Worm (Caenorhabditis elegans) whole organism, L1 larva: ENCODE data around the gene C31G12.4.

Source experiments
- C04F5.9 ChIP-seq: sonication (generic microtip); optimal IDR thresholded peaks from 2 replicates; lab custom pipeline; 2016; ENCODE audit warnings: missing genetic modification characterization, missing compliant biosample characterization
- C16A3.4 ChIP-seq: fragments of 150-350 bp; optimal IDR thresholded peaks from 2 replicates; lab custom pipeline; 2014; ENCODE audit warnings: missing biosample characterization, missing genetic modification characterization
- C34B4.2 ChIP-seq: sonication (generic microtip); optimal IDR thresholded peaks from 2 replicates; lab custom pipeline; 2017; ENCODE audit warnings: mild to moderate bottlenecking, missing genetic modification characterization, missing compliant biosample characterization
- F16B12.6 ChIP-seq: fragments of 150-350 bp; optimal IDR thresholded peaks from 2 replicates; lab custom pipeline; 2014; ENCODE audit warnings: missing biosample characterization, missing genetic modification characterization
- Y116A8C.19 ChIP-seq: sonication (generic microtip); optimal IDR thresholded peaks from 2 replicates; lab custom pipeline; 2016; ENCODE audit warnings: missing compliant biosample characterization, missing genetic modification characterization, borderline replicate concordance
- alr-1 ChIP-seq: fragments of 200-800 bp; sonication (Bioruptor generic); optimal IDR thresholded peaks from 2 replicates; lab custom pipeline; 2018; ENCODE audit warnings: borderline replicate concordance, mild to moderate bottlenecking, missing genetic modification characterization, missing compliant biosample characterization
- aly-2 ChIP-seq: fragments of 150-350 bp; optimal IDR thresholded peaks from 2 replicates; lab custom pipeline; 2014; ENCODE audit warnings: missing biosample characterization, missing genetic modification characterization
- blmp-1 ChIP-seq: fragments of 150-350 bp; optimal IDR thresholded peaks from 2 replicates; lab custom pipeline; 2014; ENCODE audit warnings: missing biosample characterization, missing genetic modification characterization
- ceh-82 ChIP-seq, 3 experiments: fragments of 150-350 bp in 1 of 3; sonication (generic microtip) in 2 of 3; optimal IDR thresholded peaks; 2 replicates each; lab custom pipeline; 2014 to 2017; ENCODE audit warnings: missing biosample characterization in 3 of 3, missing genetic modification characterization in 3 of 3
- ces-1 ChIP-seq: fragments of 150-350 bp; optimal IDR thresholded peaks from 2 replicates; lab custom pipeline; 2014; ENCODE audit warnings: missing biosample characterization, missing genetic modification reagents, missing genetic modification characterization
- dsc-1 ChIP-seq: sonication (generic microtip); optimal IDR thresholded peaks from 2 replicates; lab custom pipeline; 2016; ENCODE audit warnings: mild to moderate bottlenecking, missing genetic modification characterization, missing compliant biosample characterization
- efl-3 ChIP-seq: fragments of 200-800 bp; sonication (Bioruptor generic); optimal IDR thresholded peaks from 2 replicates; lab custom pipeline; 2018; ENCODE audit warnings: mild to moderate bottlenecking, missing genetic modification characterization, missing compliant biosample characterization
- egl-13 ChIP-seq: sonication (generic microtip); optimal IDR thresholded peaks from 2 replicates; lab custom pipeline; 2016; ENCODE audit warnings: missing genotype, missing genetic modification reagents, missing genetic modification characterization, missing compliant biosample characterization
- egl-27 ChIP-seq, 2 experiments: fragments of 150-350 bp in 1 of 2; sonication (generic microtip); optimal IDR thresholded peaks; 3 replicates each; lab custom pipeline; 2017 to 2018; ENCODE audit warnings: missing biosample characterization in 2 of 2, missing genetic modification characterization in 2 of 2, missing genetic modification reagents in 2 of 2
- elt-2 ChIP-seq: sonication (generic microtip); optimal IDR thresholded peaks from 2 replicates; lab custom pipeline; 2016; ENCODE audit warnings: missing genetic modification characterization, mild to moderate bottlenecking, inconsistent platforms, missing compliant biosample characterization, missing genetic modification reagents
- elt-3 ChIP-seq, 6 experiments: fragments of 150-350 bp in 1 of 6; sonication (generic microtip); optimal IDR thresholded peaks; 2 replicates each; lab custom pipeline; 2017 to 2018; ENCODE audit warnings: missing biosample characterization in 6 of 6, missing genetic modification characterization in 6 of 6, inconsistent platforms in 1 of 6
- fkh-10 ChIP-seq: sonication (generic microtip); optimal IDR thresholded peaks from 2 replicates; lab custom pipeline; 2017; ENCODE audit warnings: missing biosample characterization, missing genetic modification reagents, missing genetic modification characterization
- fkh-4 ChIP-seq: sonication (generic microtip); optimal IDR thresholded peaks from 2 replicates; lab custom pipeline; 2016; ENCODE audit warnings: missing compliant biosample characterization, missing genetic modification characterization, borderline replicate concordance
- jun-1 ChIP-seq: fragments of 150-350 bp; optimal IDR thresholded peaks from 2 replicates; lab custom pipeline; 2014; ENCODE audit warnings: missing biosample characterization, missing genetic modification reagents, missing genetic modification characterization
- lin-13 ChIP-seq: fragments of 150-350 bp; optimal IDR thresholded peaks from 2 replicates; lab custom pipeline; 2014; ENCODE audit warnings: missing biosample characterization, missing genetic modification reagents, missing genetic modification characterization
- lin-15B ChIP-seq: fragments of 150-350 bp; sonication (generic microtip); optimal IDR thresholded peaks from 3 replicates; lab custom pipeline; 2014; ENCODE audit warnings: missing biosample characterization, missing genetic modification characterization
- lin-39 ChIP-seq: fragments of 150-350 bp; optimal IDR thresholded peaks from 2 replicates; lab custom pipeline; 2014; ENCODE audit warnings: missing biosample characterization, missing genetic modification reagents, missing genetic modification characterization
- mab-9 ChIP-seq: fragments of 200-800 bp; sonication (Bioruptor generic); IDR thresholded peaks from 2 replicates; pipeline ENCODE4 v1.3.6; 2022; ENCODE audit warnings: missing genetic modification reagents, missing genetic modification characterization, missing compliant biosample characterization
- mep-1 ChIP-seq: fragments of 150-350 bp; optimal IDR thresholded peaks from 2 replicates; lab custom pipeline; 2014; ENCODE audit warnings: missing biosample characterization, missing genetic modification characterization
- nhr-11 ChIP-seq: fragments of 150-350 bp; optimal IDR thresholded peaks from 2 replicates; lab custom pipeline; 2014; ENCODE audit warnings: missing biosample characterization, missing genetic modification characterization
- nhr-12 ChIP-seq: sonication (generic microtip); optimal IDR thresholded peaks from 2 replicates; lab custom pipeline; 2017; ENCODE audit warnings: missing biosample characterization, missing genetic modification characterization
- nhr-237 ChIP-seq: fragments of 150-350 bp; optimal IDR thresholded peaks from 2 replicates; lab custom pipeline; 2014; ENCODE audit warnings: missing biosample characterization, missing genetic modification characterization
- nhr-28 ChIP-seq: fragments of 150-350 bp; optimal IDR thresholded peaks from 2 replicates; lab custom pipeline; 2014; ENCODE audit warnings: missing biosample characterization, missing genetic modification characterization
- nhr-47 ChIP-seq: sonication (generic microtip); optimal IDR thresholded peaks from 2 replicates; lab custom pipeline; 2016; ENCODE audit warnings: mild to moderate bottlenecking, missing genetic modification characterization, moderate library complexity, missing compliant biosample characterization
- nhr-76 ChIP-seq: sonication (generic microtip); optimal IDR thresholded peaks from 2 replicates; lab custom pipeline; 2017; ENCODE audit warnings: missing biosample characterization, missing genetic modification characterization
- pag-3 ChIP-seq: sonication (generic microtip); optimal IDR thresholded peaks from 2 replicates; lab custom pipeline; 2017; ENCODE audit warnings: missing genetic modification characterization, mild to moderate bottlenecking, missing compliant biosample characterization, antibody characterized with exemption, borderline replicate concordance; ENCODE audit not compliant: insufficient read depth
- pax-3 ChIP-seq: fragments of 200-800 bp; sonication (Bioruptor generic); optimal IDR thresholded peaks from 2 replicates; lab custom pipeline; 2018; ENCODE audit warnings: mild to moderate bottlenecking, missing genetic modification characterization, moderate library complexity, missing compliant biosample characterization
- pqm-1 ChIP-seq: sonication (generic microtip); optimal IDR thresholded peaks from 3 replicates; lab custom pipeline; 2017; ENCODE audit warnings: missing biosample characterization, missing genetic modification characterization
- rnt-1 ChIP-seq: sonication (generic microtip); optimal IDR thresholded peaks from 2 replicates; lab custom pipeline; 2016; ENCODE audit warnings: mild to moderate bottlenecking, missing genetic modification characterization, moderate library complexity, missing compliant biosample characterization
- skn-1 ChIP-seq: fragments of 150-350 bp; optimal IDR thresholded peaks from 2 replicates; lab custom pipeline; 2014; ENCODE audit warnings: missing biosample characterization, missing genetic modification characterization
- snu-23 ChIP-seq: sonication (generic microtip); optimal IDR thresholded peaks from 2 replicates; lab custom pipeline; 2016; ENCODE audit warnings: missing genetic modification characterization, missing compliant biosample characterization
- sox-4 ChIP-seq: sonication (generic microtip); optimal IDR thresholded peaks from 2 replicates; lab custom pipeline; 2016; ENCODE audit warnings: missing genetic modification characterization, missing compliant biosample characterization
- sptf-1 ChIP-seq: fragments of 150-350 bp; optimal IDR thresholded peaks from 2 replicates; lab custom pipeline; 2014; ENCODE audit warnings: missing biosample characterization, missing genetic modification characterization
- swsn-7 ChIP-seq: sonication (generic microtip); optimal IDR thresholded peaks from 2 replicates; lab custom pipeline; 2016; ENCODE audit warnings: missing genetic modification characterization, missing compliant biosample characterization
- tlp-1 ChIP-seq: fragments of 150-350 bp; optimal IDR thresholded peaks from 2 replicates; lab custom pipeline; 2014; ENCODE audit warnings: missing biosample characterization, missing genetic modification characterization
- unc-98 ChIP-seq: fragments of 200-800 bp; sonication (Bioruptor generic); IDR thresholded peaks from 2 replicates; pipeline ENCODE4 v1.3.6; 2022; ENCODE audit warnings: missing genetic modification characterization, missing compliant biosample characterization
- xbp-1 ChIP-seq: sonication (generic microtip); optimal IDR thresholded peaks from 2 replicates; lab custom pipeline; 2016; ENCODE audit warnings: missing genetic modification characterization, missing compliant biosample characterization
- zag-1 ChIP-seq: fragments of 150-350 bp; optimal IDR thresholded peaks from 2 replicates; lab custom pipeline; 2014; ENCODE audit warnings: missing biosample characterization, missing genetic modification characterization
- zip-4 ChIP-seq: fragments of 200-800 bp; sonication (Bioruptor generic); optimal IDR thresholded peaks from 2 replicates; lab custom pipeline; 2018; ENCODE audit warnings: mild to moderate bottlenecking, missing genetic modification characterization, moderate library complexity, missing compliant biosample characterization
- ztf-11 ChIP-seq, 2 experiments: sonication (generic microtip); optimal IDR thresholded peaks; 2 replicates each; lab custom pipeline; 2016 to 2017; ENCODE audit warnings: missing genetic modification characterization in 2 of 2, missing biosample characterization in 1 of 2, missing compliant biosample characterization in 1 of 2

The C31G12.4 gene

DNA sequence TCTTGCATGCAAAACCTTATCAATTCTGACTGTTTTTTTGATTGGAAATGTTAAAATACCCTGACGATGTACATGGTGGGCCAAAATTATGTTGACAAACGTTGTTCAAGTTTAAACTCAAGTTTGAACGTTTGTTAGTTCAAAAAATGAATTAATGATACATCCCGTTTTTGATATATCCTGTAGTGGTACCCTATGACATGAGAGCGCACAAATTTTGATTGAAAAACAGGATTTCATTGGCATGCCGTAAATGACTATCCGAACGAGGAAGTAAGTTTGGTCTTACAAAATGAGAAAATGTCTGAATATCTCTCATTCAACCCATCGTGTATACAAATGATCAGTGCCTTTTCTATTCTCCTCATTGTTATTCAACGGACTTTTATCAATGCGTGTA, 37.4 kb downstream of the C31G12.4 start, which contains the start of gene Y37H2A.11:
Gene Y37H2A.11 (plus strand): TSS at position 301 of the 400 bp plus-strand sequence.
- no peak for TF ChIP-seq F16B12.6 (tag; lab: Kevin White, UChicago)
- no peak for TF ChIP-seq xbp-1
- TF ChIP-seq elt-3 (tag; optimal IDR thresholded peaks at IDR 0.05; lab: Kevin White, UChicago): no peak
- TF ChIP-seq swsn-7 (tag; lab: Kevin White, UChicago): no peak
- no peak for TF ChIP-seq zag-1
- TF ChIP-seq nhr-47: no peak
- no peak for TF ChIP-seq Y116A8C.19 (tag; lab: Kevin White, UChicago)
- TF ChIP-seq C16A3.4 (tag; lab: Kevin White, UChicago): no peak
- TF ChIP-seq snu-23 (GFP tag; lab: Kevin White, UChicago): no peak
- no peak for TF ChIP-seq fkh-10 (GFP tag; lab: Kevin White, UChicago)
- TF ChIP-seq fkh-4 (tag; lab: Kevin White, UChicago): no peak
- no peak for TF ChIP-seq lin-15B (tag; lab: Kevin White, UChicago)
- no peak for TF ChIP-seq nhr-11 (tag; lab: Kevin White, UChicago)
- no peak for TF ChIP-seq nhr-28
- TF ChIP-seq lin-39 (tag; lab: Kevin White, UChicago): no peak
- TF ChIP-seq ztf-11 (tag; optimal IDR thresholded peaks at IDR 0.05; lab: Kevin White, UChicago): no peak
- TF ChIP-seq pqm-1 (tag; lab: Kevin White, UChicago): no peak
- no peak for TF ChIP-seq efl-3
- no peak for TF ChIP-seq elt-2

- TF ChIP-seq lin-39 (tag; lab: Kevin White, UChicago) (no peak), skn-1 (tag; lab: Kevin White, UChicago) (no peak), jun-1 (tag; lab: Kevin White, UChicago) (no peak), pax-3 (tag; lab: Kevin White, UChicago) (no peak), nhr-237 (tag; lab: Kevin White, UChicago) (no peak), tlp-1 (tag; lab: Kevin White, UChicago) (no peak), lin-13 (GFP tag; lab: Kevin White, UChicago) (no peak), egl-27 (tag; optimal IDR thresholded peaks at IDR 0.05; lab: Kevin White, UChicago) (no peak), nhr-28 (no peak), egl-13 (tag; lab: Kevin White, UChicago) (no peak)
- TF ChIP-seq, all 84 proteins: peak for 0
These were observed 39.9 kb downstream of the C31G12.4 start, which contains the start of gene Y37H2A.10 for ce11 chrV:18138695-18139094. Gene Y37H2A.10 (plus strand): TSS chrV:18138995.

DNA sequence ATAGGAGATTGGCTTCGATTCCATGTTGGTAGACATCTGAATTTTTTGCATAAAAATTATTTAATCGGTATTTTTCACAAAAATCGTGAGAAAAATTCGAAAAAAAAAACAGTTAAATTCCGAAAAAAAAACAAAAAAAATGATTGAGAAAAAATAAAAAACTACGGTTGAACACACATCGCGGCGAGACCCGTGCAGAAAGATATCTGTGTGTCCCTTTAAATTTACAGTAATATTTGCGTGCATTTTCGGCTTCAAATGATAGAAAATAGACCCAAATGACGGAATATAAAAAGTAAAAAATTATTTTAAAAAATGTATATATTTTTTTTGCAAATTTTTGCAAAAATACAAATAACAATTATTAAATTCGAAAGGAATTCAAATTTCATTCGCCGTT, 40.9 kb downstream of the C31G12.4 start:
- TF ChIP-seq unc-98 (no peak), sox-4 (tag; lab: Kevin White, UChicago) (no peak), C04F5.9 (tag; lab: Kevin White, UChicago) (no peak), efl-3 (no peak), blmp-1 (no peak), skn-1 (tag; lab: Kevin White, UChicago) (no peak), ces-1 (no peak), elt-2 (no peak)

DNA sequence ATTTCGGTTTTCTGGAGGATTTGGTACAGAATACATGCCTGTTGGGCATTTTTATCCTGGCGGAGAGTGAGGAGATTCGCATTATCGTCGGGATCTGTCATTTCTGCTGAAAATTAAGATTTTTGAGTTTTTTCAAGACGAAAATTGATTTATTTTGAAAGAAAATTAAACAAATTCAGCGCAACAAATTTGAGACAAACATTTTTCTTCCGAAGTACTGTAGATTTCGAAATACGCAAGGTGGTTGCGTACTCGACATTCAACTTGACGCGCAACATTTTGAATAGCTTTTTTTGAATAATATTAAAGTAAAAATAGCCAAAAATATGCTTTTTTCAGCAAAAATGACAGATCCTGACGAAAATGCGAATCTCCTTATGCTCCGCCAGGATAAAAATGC, 44.2 kb downstream of the C31G12.4 start, which contains the start of gene Y37H2A.7:
Gene Y37H2A.7 (minus strand): TSS at position 101 of the 400 bp plus-strand sequence.
- TF ChIP-seq mep-1 (tag; lab: Kevin White, UChicago) (no peak), alr-1 (tag; lab: Kevin White, UChicago) (no peak), efl-3 (no peak), C04F5.9 (tag; lab: Kevin White, UChicago) (no peak), pag-3 (tag; lab: Kevin White, UChicago) (no peak)

ce11 chrV:18133177-18133576, 45.4 kb downstream of the C31G12.4 start, which contains the start of gene Y37H2A.18:
Gene Y37H2A.18 (minus strand): TSS chrV:18133277.
- TF ChIP-seq aly-2 (tag; lab: Kevin White, UChicago) (no peak), C34B4.2 (tag; lab: Kevin White, UChicago) (no peak), zip-4 (no peak), dsc-1 (tag; lab: Kevin White, UChicago) (no peak), snu-23 (GFP tag; lab: Kevin White, UChicago) (no peak), ceh-82 (tag; optimal IDR thresholded peaks at IDR 0.05; lab: Kevin White, UChicago) (no peak), rnt-1 (tag; lab: Kevin White, UChicago) (no peak), nhr-12 (no peak), xbp-1 (no peak), C16A3.4 (tag; lab: Kevin White, UChicago) (no peak), egl-13 (tag; lab: Kevin White, UChicago) (no peak), nhr-76 (tag; lab: Kevin White, UChicago) (no peak), skn-1 (tag; lab: Kevin White, UChicago) (no peak), pax-3 (tag; lab: Kevin White, UChicago) (no peak), Y116A8C.19 (tag; lab: Kevin White, UChicago) (no peak), mab-9 (no peak), elt-2 (no peak), sptf-1 (tag; lab: Kevin White, UChicago) (no peak), nhr-47 (no peak)
